Fruit fly (Drosophila melanogaster) Kc167 (cell line): Measurements from ENCODE around the gene ida.

ENCODE experiments used
- Sin3A ChIP-seq: fragments of >200 bp; optimal IDR thresholded peaks from 2 replicates; lab custom pipeline; 2018; ENCODE audit warnings: missing external identifiers
- h ChIP-seq: fragments of >200 bp; optimal IDR thresholded peaks from 3 replicates; lab custom pipeline; 2018; ENCODE audit warnings: missing external identifiers
- insv ChIP-seq: fragments of >200 bp; optimal IDR thresholded peaks from 3 replicates; lab custom pipeline; 2018; ENCODE audit warnings: missing external identifiers
- psq ChIP-seq: fragments of >200 bp; optimal IDR thresholded peaks from 2 replicates; lab custom pipeline; 2017; ENCODE audit warnings: missing external identifiers

dm6 chr3L:3878734-3879310, 26.3 kb upstream of the ida start:
- TF ChIP-seq h (lab: Kevin White, UChicago), result no peak
- no peak for TF ChIP-seq Sin3A
- no peak for TF ChIP-seq insv (lab: Kevin White, UChicago)
- TF ChIP-seq psq (lab: Kevin White, UChicago), result no peak
